Fruit fly (Drosophila melanogaster) whole organism, embryonic: ENCODE data around the gene Pde6.

ENCODE experiments used
- Atf6 ChIP-seq: fragments of 200-800 bp; sonication (Bioruptor generic); IDR thresholded peaks from 2 replicates; pipeline ENCODE4 v1.3.6; 2022; ENCODE audit warnings: missing biosample characterization, missing genetic modification characterization
- B-H1 ChIP-seq: fragments of 200-800 bp; sonication (Bioruptor generic); IDR thresholded peaks from 3 replicates; pipeline ENCODE4 v1.3.6; 2022; ENCODE audit warnings: missing biosample characterization, missing genetic modification characterization
- B-H2 ChIP-seq: fragments of 200-800 bp; sonication (Bioruptor generic); optimal IDR thresholded peaks from 2 replicates; lab custom pipeline; 2018; ENCODE audit warnings: missing biosample characterization, mild to moderate bottlenecking, missing genetic modification characterization
- CG10147 ChIP-seq: fragments of 200-800 bp; sonication (Bioruptor generic); optimal IDR thresholded peaks from 2 replicates; lab custom pipeline; 2019; ENCODE audit warnings: missing biosample characterization, mild to moderate bottlenecking, missing genetic modification characterization, moderate library complexity
- CG11695 ChIP-seq: fragments of 200-800 bp; sonication (Bioruptor generic); IDR thresholded peaks from 3 replicates; pipeline ENCODE4 v1.3.6; 2022; ENCODE audit warnings: missing biosample characterization, missing genetic modification characterization
- CG13296 ChIP-seq: fragments of 200-800 bp; sonication (Bioruptor generic); optimal IDR thresholded peaks from 3 replicates; lab custom pipeline; 2018; ENCODE audit warnings: missing biosample characterization, mild to moderate bottlenecking, missing genetic modification characterization
- CG15269 ChIP-seq: fragments of 200-800 bp; sonication (Bioruptor generic); optimal IDR thresholded peaks from 2 replicates; lab custom pipeline; 2018; ENCODE audit warnings: missing biosample characterization, mild to moderate bottlenecking, missing genetic modification characterization, moderate library complexity
- CG15514 ChIP-seq: fragments of 200-800 bp; sonication (Bioruptor generic); optimal IDR thresholded peaks from 3 replicates; lab custom pipeline; 2017; ENCODE audit warnings: missing biosample characterization, missing genetic modification characterization, mild to moderate bottlenecking, moderate library complexity, missing genetic modification reagents
- CG15696 ChIP-seq: fragments of 200-800 bp; sonication (Bioruptor generic); optimal IDR thresholded peaks from 2 replicates; lab custom pipeline; 2019; ENCODE audit warnings: missing biosample characterization, mild to moderate bottlenecking, missing genetic modification characterization, moderate library complexity
- CG1603 ChIP-seq: fragments of 200-800 bp; sonication (Bioruptor generic); optimal IDR thresholded peaks from 2 replicates; lab custom pipeline; 2019; ENCODE audit warnings: missing biosample characterization, mild to moderate bottlenecking, missing genetic modification characterization, moderate library complexity
- CG17328 ChIP-seq: fragments of 200-800 bp; sonication (Bioruptor generic); IDR thresholded peaks from 2 replicates; pipeline ENCODE4 v1.3.6; 2022; ENCODE audit warnings: missing biosample characterization, missing genetic modification characterization
- CG18011 ChIP-seq: fragments of 200-800 bp; sonication (Bioruptor generic); optimal IDR thresholded peaks from 2 replicates; lab custom pipeline; 2017; ENCODE audit warnings: missing biosample characterization, missing genetic modification characterization, mild to moderate bottlenecking, moderate library complexity, missing genotype
- CG18599 ChIP-seq: fragments of 200-800 bp; sonication (Bioruptor generic); optimal IDR thresholded peaks from 3 replicates; lab custom pipeline; 2017; ENCODE audit warnings: missing biosample characterization, missing genetic modification characterization, mild to moderate bottlenecking, moderate library complexity, missing genetic modification reagents
- CG30403 ChIP-seq: fragments of 200-800 bp; sonication (Bioruptor generic); optimal IDR thresholded peaks from 3 replicates; lab custom pipeline; 2016; ENCODE audit warnings: missing biosample characterization, missing genetic modification characterization
- CG3281 ChIP-seq: fragments of 200-800 bp; sonication (Bioruptor generic); optimal IDR thresholded peaks from 3 replicates; lab custom pipeline; 2017; ENCODE audit warnings: missing biosample characterization, mild to moderate bottlenecking, missing genetic modification characterization
- CG4424 ChIP-seq: fragments of 200-800 bp; sonication (Bioruptor generic); optimal IDR thresholded peaks from 3 replicates; lab custom pipeline; 2016; ENCODE audit warnings: missing biosample characterization, missing genetic modification characterization
- CG4820 ChIP-seq: fragments of 200-800 bp; sonication (Bioruptor generic); optimal IDR thresholded peaks from 3 replicates; lab custom pipeline; 2016; ENCODE audit warnings: missing biosample characterization, missing genetic modification characterization
- CG6689 ChIP-seq: fragments of 200-800 bp; sonication (Bioruptor generic); IDR thresholded peaks from 2 replicates; pipeline ENCODE4 v1.3.6; 2022; ENCODE audit warnings: missing biosample characterization, missing genetic modification characterization
- CoRest ChIP-seq: fragments of 200-800 bp; sonication (Bioruptor generic); optimal IDR thresholded peaks from 3 replicates; lab custom pipeline; 2018; ENCODE audit warnings: missing biosample characterization, mild to moderate bottlenecking, missing genetic modification characterization, moderate library complexity
- Dbx ChIP-seq: fragments of 200-800 bp; sonication (Bioruptor generic); IDR thresholded peaks from 3 replicates; pipeline ENCODE4 v1.3.6; 2022; ENCODE audit warnings: missing biosample characterization, missing genetic modification characterization
- E2f1 ChIP-seq: fragments of 200-800 bp; sonication (Bioruptor generic); IDR thresholded peaks from 2 replicates; pipeline ENCODE4 v1.3.6; 2022; ENCODE audit warnings: missing biosample characterization, missing genetic modification characterization
- Fer1 ChIP-seq: fragments of 200-800 bp; sonication (Bioruptor generic); optimal IDR thresholded peaks from 2 replicates; lab custom pipeline; 2017; ENCODE audit warnings: missing biosample characterization, mild to moderate bottlenecking, missing genetic modification characterization
- Fer3 ChIP-seq: fragments of 200-800 bp; sonication (Bioruptor generic); optimal IDR thresholded peaks from 2 replicates; lab custom pipeline; 2018; ENCODE audit warnings: missing biosample characterization, mild to moderate bottlenecking, missing genetic modification characterization, moderate library complexity
- Gsc ChIP-seq: fragments of 200-800 bp; sonication (Bioruptor generic); IDR thresholded peaks from 2 replicates; pipeline ENCODE4 v1.3.6; 2022; ENCODE audit warnings: missing biosample characterization, missing genetic modification characterization
- HLH3B ChIP-seq: fragments of 200-800 bp; sonication (Bioruptor generic); IDR thresholded peaks from 2 replicates; pipeline ENCODE4 v1.3.6; 2022; ENCODE audit warnings: missing biosample characterization, missing genetic modification characterization
- Hmr ChIP-seq: fragments of 200-800 bp; sonication (Bioruptor generic); optimal IDR thresholded peaks from 3 replicates; lab custom pipeline; 2017; ENCODE audit warnings: mild to moderate bottlenecking, missing biosample characterization, missing genetic modification reagents, missing genetic modification characterization
- Hmx ChIP-seq: fragments of 200-800 bp; sonication (Bioruptor generic); optimal IDR thresholded peaks from 2 replicates; lab custom pipeline; 2016; ENCODE audit warnings: missing biosample characterization, missing genetic modification characterization
- Hr51 ChIP-seq, 2 experiments: fragments of 200-800 bp; sonication (Bioruptor generic); optimal IDR thresholded peaks; 2 replicates in 1 of 2; 3 replicates in 1 of 2; lab custom pipeline; 2016 to 2018; ENCODE audit warnings: missing biosample characterization in 2 of 2, missing genetic modification characterization in 2 of 2, mild to moderate bottlenecking in 1 of 2, moderate library complexity in 1 of 2
- Hsf ChIP-seq: fragments of 200-800 bp; sonication (Bioruptor generic); optimal IDR thresholded peaks from 3 replicates; lab custom pipeline; 2016; ENCODE audit warnings: missing biosample characterization, missing genetic modification characterization
- Max ChIP-seq: fragments of 200-800 bp; sonication (Bioruptor generic); optimal IDR thresholded peaks from 2 replicates; lab custom pipeline; 2016; ENCODE audit warnings: missing biosample characterization, mild to moderate bottlenecking, missing genetic modification characterization
- Meics ChIP-seq: fragments of 200-800 bp; sonication (Bioruptor generic); optimal IDR thresholded peaks from 2 replicates; lab custom pipeline; 2017; ENCODE audit warnings: missing biosample characterization, mild to moderate bottlenecking, missing genetic modification characterization
- NFAT ChIP-seq: fragments of 200-800 bp; sonication (Bioruptor generic); IDR thresholded peaks from 2 replicates; pipeline ENCODE4 v1.3.6; 2022; ENCODE audit warnings: missing biosample characterization, missing genetic modification characterization
- Oli ChIP-seq: fragments of 200-800 bp; sonication (Bioruptor generic); optimal IDR thresholded peaks from 2 replicates; lab custom pipeline; 2018; ENCODE audit warnings: missing biosample characterization, mild to moderate bottlenecking, missing genetic modification characterization, moderate library complexity
- Sox102F ChIP-seq: fragments of 200-800 bp; sonication (Bioruptor generic); optimal IDR thresholded peaks from 2 replicates; lab custom pipeline; 2018; ENCODE audit warnings: missing biosample characterization, mild to moderate bottlenecking, missing genetic modification characterization, moderate library complexity
- ara ChIP-seq: fragments of 200-800 bp; sonication (Bioruptor generic); IDR thresholded peaks from 2 replicates; pipeline ENCODE4 v1.3.6; 2022; ENCODE audit warnings: missing biosample characterization, missing genetic modification characterization
- cwo ChIP-seq: fragments of 200-800 bp; sonication (Bioruptor generic); optimal IDR thresholded peaks from 3 replicates; lab custom pipeline; 2017; ENCODE audit warnings: missing biosample characterization, missing genetic modification characterization, mild to moderate bottlenecking, moderate library complexity, missing genetic modification reagents
- dmrt99B ChIP-seq: fragments of 200-800 bp; sonication (Bioruptor generic); optimal IDR thresholded peaks from 2 replicates; lab custom pipeline; 2018; ENCODE audit warnings: missing biosample characterization, mild to moderate bottlenecking, missing genetic modification characterization, moderate library complexity
- dysf ChIP-seq: fragments of 200-800 bp; sonication (Bioruptor generic); IDR thresholded peaks from 3 replicates; pipeline ENCODE4 v1.3.6; 2022; ENCODE audit warnings: missing biosample characterization, missing genetic modification characterization
- eve ChIP-seq, 2 experiments: fragments of >200 bp; optimal IDR thresholded peaks; 2 replicates each; lab custom pipeline; 2017; ENCODE audit warnings: missing biosample characterization in 2 of 2, missing genetic modification characterization in 2 of 2
- grn ChIP-seq: fragments of 200-800 bp; sonication (Bioruptor generic); optimal IDR thresholded peaks from 3 replicates; lab custom pipeline; 2017; ENCODE audit warnings: missing biosample characterization, missing genetic modification characterization
- gro ChIP-seq: fragments of 200-800 bp; sonication (Bioruptor generic); optimal IDR thresholded peaks from 2 replicates; lab custom pipeline; 2016; ENCODE audit warnings: missing biosample characterization, missing genetic modification characterization
- ind ChIP-seq: fragments of 200-800 bp; sonication (Bioruptor generic); optimal IDR thresholded peaks from 3 replicates; lab custom pipeline; 2016; ENCODE audit warnings: missing biosample characterization, missing genetic modification characterization
- nmo ChIP-seq: fragments of 200-800 bp; sonication (Bioruptor generic); optimal IDR thresholded peaks from 2 replicates; lab custom pipeline; 2018; ENCODE audit warnings: missing biosample characterization, mild to moderate bottlenecking, missing genetic modification characterization, moderate library complexity
- pan ChIP-seq, 4 experiments: fragments of >200 bp in 3 of 4; fragments of 200-800 bp in 1 of 4; sonication (Bioruptor generic) in 1 of 4; optimal IDR thresholded peaks in 3 of 4; IDR thresholded peaks in 1 of 4; 2 replicates each; pipeline versions ENCODE4 v1.3.6 to Lab custom; 2017 to 2022; ENCODE audit warnings: missing biosample characterization in 2 of 4, missing genetic modification characterization in 2 of 4, mixed read lengths in 1 of 4
- ranshi ChIP-seq: fragments of 200-800 bp; sonication (Bioruptor generic); IDR thresholded peaks from 2 replicates; pipeline ENCODE4 v1.3.6; 2022; ENCODE audit warnings: missing biosample characterization, missing genetic modification characterization
- row ChIP-seq: fragments of 200-800 bp; sonication (Bioruptor generic); IDR thresholded peaks from 3 replicates; pipeline ENCODE4 v1.3.6; 2022; ENCODE audit warnings: missing biosample characterization, missing genetic modification characterization
- tap ChIP-seq: fragments of 200-800 bp; optimal IDR thresholded peaks from 3 replicates; lab custom pipeline; 2019; ENCODE audit warnings: missing biosample characterization, mild to moderate bottlenecking, missing genetic modification characterization, moderate library complexity
- tin ChIP-seq: fragments of 200-800 bp; sonication (Bioruptor generic); optimal IDR thresholded peaks from 3 replicates; lab custom pipeline; 2016; ENCODE audit warnings: missing biosample characterization, missing genetic modification characterization
- zen ChIP-seq: fragments of 200-800 bp; sonication (Bioruptor generic); optimal IDR thresholded peaks from 3 replicates; lab custom pipeline; 2018; ENCODE audit warnings: missing biosample characterization, mild to moderate bottlenecking, missing genetic modification characterization, moderate library complexity

Gene Pde6

dm6 chr3R:14542038-14542437, 16.1 kb downstream of the Pde6 start:
- TF ChIP-seq CG18011 (GFP tag; lab: Kevin White, UChicago), result no peak
- TF ChIP-seq CG4424 (GFP tag; lab: Kevin White, UChicago), result peak; percentile 11
- TF ChIP-seq Gsc (GFP tag; lab: Robert Waterston, UW), result no peak
- TF ChIP-seq tap, result peak; percentile 19
- TF ChIP-seq grn (GFP tag; lab: Kevin White, UChicago), result no peak
- 0 out of 3 replicates have a peak, but pooled peaks have one; percentile 25 for TF ChIP-seq dysf (GFP tag; lab: Robert Waterston, UW)
- TF ChIP-seq CG3281 (GFP tag; lab: Kevin White, UChicago), result peak; percentile 18
- TF ChIP-seq CoRest (tag; lab: Kevin White, UChicago), result peak; percentile 16
- TF ChIP-seq Meics (GFP tag; lab: Kevin White, UChicago), result peak; percentile 45
- peak; percentile 21; the same call in 1 of the 2 replicates for TF ChIP-seq HLH3B
- peak; percentile 45 for TF ChIP-seq Fer1 (GFP tag; lab: Kevin White, UChicago)
- peak; percentile 4 for TF ChIP-seq CG4820 (GFP tag; lab: Kevin White, UChicago)
- TF ChIP-seq row (GFP tag; lab: Robert Waterston, UW), result peak; percentile 56; the same call in 2 of the 3 replicates
- peak in 1 of 2 experiments; percentile 44 for TF ChIP-seq Hr51 (GFP tag; optimal IDR thresholded peaks at IDR 0.05; lab: Kevin White, UChicago)
- TF ChIP-seq CG30403 (GFP tag; lab: Kevin White, UChicago), result peak; percentile 5
- TF ChIP-seq NFAT, result no peak
- TF ChIP-seq B-H2 (GFP tag; lab: Kevin White, UChicago), result no peak
- no peak for TF ChIP-seq E2f1 (GFP tag; lab: Robert Waterston, UW)
- peak; percentile 37 for TF ChIP-seq Sox102F
- peak; percentile 17 for TF ChIP-seq Hmr (GFP tag; lab: Kevin White, UChicago)
- 0 out of 3 replicates have a peak, but pooled peaks have one; percentile 38 for TF ChIP-seq Dbx (GFP tag; lab: Robert Waterston, UW)
- TF ChIP-seq Fer3 (tag; lab: Kevin White, UChicago), result peak; percentile 40
- 0 out of 2 replicates have a peak, but pooled peaks have one; percentile 32 for TF ChIP-seq ara (GFP tag; lab: Robert Waterston, UW)
- peak; percentile 1 for TF ChIP-seq CG13296 (GFP tag; lab: Kevin White, UChicago)
- peak; percentile 39 for TF ChIP-seq CG15269 (tag; lab: Kevin White, UChicago)
- TF ChIP-seq CG10147 (GFP tag; lab: Kevin White, UChicago), result peak; percentile 47
- peak; percentile 9 for TF ChIP-seq Oli (tag; lab: Kevin White, UChicago)
- no peak for TF ChIP-seq pan (optimal IDR thresholded peaks at IDR 0.05; lab: Kevin White, UChicago)
- peak in 1 of 2 experiments; percentile 38 for TF ChIP-seq pan (GFP tag; optimal IDR thresholded peaks at IDR 0.05 in 1 of 2, IDR thresholded peaks at IDR 0.05 in 1 of 2)
- no peak for TF ChIP-seq CG15696 (tag; lab: Kevin White, UChicago)
- TF ChIP-seq Hsf (GFP tag; lab: Kevin White, UChicago), result peak; percentile 12
- TF ChIP-seq Max (GFP tag; lab: Kevin White, UChicago), result no peak
- 0 out of 2 replicates have a peak, but pooled peaks have one; percentile 34 for TF ChIP-seq Atf6 (GFP tag; lab: Robert Waterston, UW)
- TF ChIP-seq CG1603 (tag; lab: Kevin White, UChicago), result no peak
- 0 out of 2 replicates have a peak, but pooled peaks have one; percentile 35 for TF ChIP-seq CG6689 (GFP tag; lab: Robert Waterston, UW)
- peak; percentile 32 for TF ChIP-seq cwo (GFP tag; lab: Kevin White, UChicago)
- no peak for TF ChIP-seq zen (tag; lab: Kevin White, UChicago)
- TF ChIP-seq Hmx, result no peak
- TF ChIP-seq CG18599 (GFP tag; lab: Kevin White, UChicago), result peak; percentile 46
- TF ChIP-seq CG11695 (GFP tag; lab: Robert Waterston, UW), result 0 out of 3 replicates have a peak, but pooled peaks have one; percentile 38
- peak; percentile 5 for TF ChIP-seq CG15514 (GFP tag; lab: Kevin White, UChicago)
- TF ChIP-seq B-H1 (GFP tag; lab: Robert Waterston, UW), result no peak
- no peak for TF ChIP-seq nmo (GFP tag; lab: Kevin White, UChicago)
- TF ChIP-seq CG17328 (GFP tag; lab: Robert Waterston, UW), result peak; percentile 26; the same call in 1 of the 2 replicates
- peak; percentile 51 for TF ChIP-seq dmrt99B
- TF ChIP-seq eve (GFP tag; optimal IDR thresholded peaks at IDR 0.05; lab: Kevin White, UChicago), result peak in 1 of 2 experiments; percentile 36
- no peak for TF ChIP-seq tin (GFP tag; lab: Kevin White, UChicago)
- TF ChIP-seq ranshi (GFP tag; lab: Robert Waterston, UW), result peak; percentile 34; the same call in 1 of the 2 replicates
- peak; percentile 16 for TF ChIP-seq ind (GFP tag; lab: Kevin White, UChicago)
- TF ChIP-seq gro (GFP tag; lab: Kevin White, UChicago), result peak; percentile 17
